Fruit fly (Drosophila melanogaster): Measurements from ENCODE around the gene Der-1.
A peak's percentile ranks its signal among the peaks of the same experiment; 100 is the strongest.

The Der-1 gene

dm6 chr2L:1987434-1988191 lies 13.9 kb downstream of the Der-1 start, which contains the start of gene Got2 (continued):
- TF ChIP-seq CG32006 (GFP tag; optimal IDR thresholded peaks at IDR 0.05) (peak; percentile 1), achi (GFP tag; optimal IDR thresholded peaks at IDR 0.05) (peak; percentile 31), lz (GFP tag; optimal IDR thresholded peaks at IDR 0.05) (no peak), Ets21C (GFP tag; optimal IDR thresholded peaks at IDR 0.05) (peak; percentile 33), Lpt (GFP tag; optimal IDR thresholded peaks at IDR 0.05) (no peak), Ets96B (tag; optimal IDR thresholded peaks at IDR 0.05) (no peak), dac (GFP tag; optimal IDR thresholded peaks at IDR 0.05) (no peak), ss (GFP tag; optimal IDR thresholded peaks at IDR 0.05) (peak in 1 of 2 experiments; percentile 22), CG7368 (GFP tag; optimal IDR thresholded peaks at IDR 0.05) (no peak), pdm3 (GFP tag; optimal IDR thresholded peaks at IDR 0.05) (peak; percentile 45), svp (GFP tag) (peak; percentile 91), esn (GFP tag; optimal IDR thresholded peaks at IDR 0.05) (peak; percentile 4), CG34406 (GFP tag; optimal IDR thresholded peaks at IDR 0.05) (no peak), CG8119 (GFP tag; IDR thresholded peaks at IDR 0.05) (no peak), CG11294 (GFP tag; IDR thresholded peaks at IDR 0.05) (no peak), dsx (GFP tag; optimal IDR thresholded peaks at IDR 0.05; ENCODE audit: poor library complexity, severe bottlenecking) (peak; percentile 22), cyc (GFP tag; optimal IDR thresholded peaks at IDR 0.05) (no peak), CG3032 (tag; optimal IDR thresholded peaks at IDR 0.05) (no peak), Eip78C (GFP tag) (peak; percentile 56), Sox102F (GFP tag; optimal IDR thresholded peaks at IDR 0.05) (no peak)

dm6 chr2L:1988192-1988561 lies 14.4 kb downstream of the Der-1 start, which contains the start of gene Npc2a:
Gene Npc2a (plus strand): TSS chr2L:1988290.
- TF ChIP-seq svp (GFP tag) (peak; percentile 63), Eip78C (GFP tag) (peak; percentile 28), CG3919 (GFP tag; optimal IDR thresholded peaks at IDR 0.05) (peak; percentile 3), Hr38 (GFP tag; optimal IDR thresholded peaks at IDR 0.05) (no peak), lz (GFP tag; optimal IDR thresholded peaks at IDR 0.05) (no peak), CG11762 (GFP tag; optimal IDR thresholded peaks at IDR 0.05; ENCODE audit: insufficient read depth) (no peak)

- TF ChIP-seq eg (GFP tag; IDR thresholded peaks at IDR 0.05) (no peak), CG31627 (GFP tag; optimal IDR thresholded peaks at IDR 0.05) (peak; percentile 26), achi (GFP tag; optimal IDR thresholded peaks at IDR 0.05) (no peak), Sox15 (GFP tag; optimal IDR thresholded peaks at IDR 0.05) (no peak), CG6276 (GFP tag; optimal IDR thresholded peaks at IDR 0.05) (no peak), Blimp-1 (GFP tag; optimal IDR thresholded peaks at IDR 0.05) (no peak), CG6163 (GFP tag; IDR thresholded peaks at IDR 0.05) (peak; percentile 13; the same call in 1 of the 3 replicates), dsx (GFP tag; optimal IDR thresholded peaks at IDR 0.05; ENCODE audit: poor library complexity, severe bottlenecking) (peak; percentile 11), fd85E (GFP tag; optimal IDR thresholded peaks at IDR 0.05) (no peak), CG11294 (GFP tag; IDR thresholded peaks at IDR 0.05) (no peak), spab (GFP tag; optimal IDR thresholded peaks at IDR 0.05) (no peak), CG6792 (GFP tag; optimal IDR thresholded peaks at IDR 0.05) (no peak), Lpt (GFP tag; optimal IDR thresholded peaks at IDR 0.05) (no peak), acj6 (GFP tag; optimal IDR thresholded peaks at IDR 0.05) (no peak), Sox102F (GFP tag; optimal IDR thresholded peaks at IDR 0.05) (peak; percentile 35), fkh (GFP tag; optimal IDR thresholded peaks at IDR 0.05) (no peak), CG16779 (tag; optimal IDR thresholded peaks at IDR 0.05) (no peak), CG8632 (GFP tag; optimal IDR thresholded peaks at IDR 0.05) (no peak), CG15336 (GFP tag; IDR thresholded peaks at IDR 0.05) (no peak), CG8119 (GFP tag; IDR thresholded peaks at IDR 0.05) (no peak), Hr4 (GFP tag; optimal IDR thresholded peaks at IDR 0.05) (no peak), topi (GFP tag; optimal IDR thresholded peaks at IDR 0.05) (no peak), CG3032 (tag; optimal IDR thresholded peaks at IDR 0.05) (no peak), cyc (GFP tag; optimal IDR thresholded peaks at IDR 0.05) (no peak), CG9139 (GFP tag; optimal IDR thresholded peaks at IDR 0.05) (no peak), dac (GFP tag; optimal IDR thresholded peaks at IDR 0.05) (no peak), CG11902 (GFP tag; optimal IDR thresholded peaks at IDR 0.05) (no peak), OdsH (GFP tag; optimal IDR thresholded peaks at IDR 0.05) (no peak), vri (GFP tag; optimal IDR thresholded peaks at IDR 0.05) (peak; percentile 59), Hr38 (GFP tag; optimal IDR thresholded peaks at IDR 0.05) (no peak), CG10669 (GFP tag; optimal IDR thresholded peaks at IDR 0.05) (no peak), Gug (GFP tag; IDR thresholded peaks at IDR 0.05) (no peak)
Observed at dm6 chr2L:1989278-1989918, 15.6 kb downstream of the Der-1 start.

All from whole organism, prepupa.